Worm (Caenorhabditis elegans) whole organism, L4 larva: Measurements from ENCODE around the gene srbc-79.

ENCODE experiments used
- F10B5.3 ChIP-seq: sonication (generic microtip); optimal IDR thresholded peaks from 2 replicates; lab custom pipeline; 2016; ENCODE audit warnings: mild to moderate bottlenecking, missing genetic modification characterization, missing compliant biosample characterization
- R02D3.7 ChIP-seq: fragments of 150-350 bp; sonication (generic microtip); optimal IDR thresholded peaks from 3 replicates; lab custom pipeline; 2014; ENCODE audit warnings: missing biosample characterization, missing genetic modification characterization
- Y48G9A.11 ChIP-seq: fragments of 200-800 bp; sonication (Bioruptor generic); IDR thresholded peaks from 2 replicates; pipeline ENCODE4 v1.3.6; 2022; ENCODE audit warnings: missing genetic modification reagents, missing genetic modification characterization, missing compliant biosample characterization
- Y5F2A.4 ChIP-seq: fragments of 200-800 bp; sonication (Bioruptor generic); optimal IDR thresholded peaks from 2 replicates; lab custom pipeline; 2018; ENCODE audit warnings: mild to moderate bottlenecking, missing genetic modification characterization, missing compliant biosample characterization
- aha-1 ChIP-seq: fragments of 150-350 bp; peaks from one replicate; lab custom pipeline; 2014; ENCODE audit warnings: missing biosample characterization, missing genetic modification characterization
- ceh-28 ChIP-seq: fragments of 150-350 bp; optimal IDR thresholded peaks from 2 replicates; lab custom pipeline; 2014; ENCODE audit warnings: missing biosample characterization, missing genetic modification reagents, missing genetic modification characterization
- ceh-32 ChIP-seq: sonication (generic microtip); optimal IDR thresholded peaks from 2 replicates; lab custom pipeline; 2016; ENCODE audit warnings: mild to moderate bottlenecking, missing genetic modification characterization, missing compliant biosample characterization; ENCODE audit not compliant: poor library complexity
- ceh-82 ChIP-seq: sonication (generic microtip); optimal IDR thresholded peaks from 2 replicates; lab custom pipeline; 2017; ENCODE audit warnings: missing biosample characterization, missing genetic modification characterization
- ctbp-1 ChIP-seq: fragments of 200-800 bp; sonication (Bioruptor generic); IDR thresholded peaks from 2 replicates; pipeline ENCODE4 v1.3.6; 2022; ENCODE audit warnings: missing genetic modification reagents, missing genetic modification characterization, missing compliant biosample characterization
- daf-12 ChIP-seq: fragments of 150-350 bp; optimal IDR thresholded peaks from 2 replicates; lab custom pipeline; 2014; ENCODE audit warnings: missing biosample characterization, missing genetic modification reagents, missing genetic modification characterization
- daf-19 ChIP-seq: fragments of 200-800 bp; sonication (Bioruptor generic); conservative IDR thresholded peaks from 2 replicates; pipeline ENCODE4 v1.3.6; 2022; ENCODE audit warnings: missing genetic modification characterization, missing compliant biosample characterization
- dmd-8 ChIP-seq: fragments of 200-800 bp; sonication (Bioruptor generic); IDR thresholded peaks from 2 replicates; pipeline ENCODE4 v1.3.6; 2022; ENCODE audit warnings: missing genetic modification characterization, missing compliant biosample characterization
- dpl-1 ChIP-seq: fragments of 150-350 bp; optimal IDR thresholded peaks from 2 replicates; lab custom pipeline; 2014; ENCODE audit warnings: missing biosample characterization, missing genetic modification reagents, missing genetic modification characterization
- dve-1 ChIP-seq: sonication (generic microtip); optimal IDR thresholded peaks from 2 replicates; lab custom pipeline; 2017; ENCODE audit warnings: antibody characterized with exemption, mild to moderate bottlenecking, missing genetic modification characterization, missing compliant biosample characterization; ENCODE audit not compliant: insufficient read depth
- egl-27 ChIP-seq: sonication (generic microtip); optimal IDR thresholded peaks from 3 replicates; lab custom pipeline; 2017; ENCODE audit warnings: missing biosample characterization, missing genetic modification reagents, missing genetic modification characterization
- hif-1 ChIP-seq, 2 experiments: sonication (generic microtip); optimal IDR thresholded peaks; 2 replicates each; lab custom pipeline; 2016 to 2017; ENCODE audit warnings: missing compliant biosample characterization in 2 of 2, missing genetic modification characterization in 2 of 2, missing genetic modification reagents in 2 of 2, missing genotype in 2 of 2, mild to moderate bottlenecking in 1 of 2
- hlh-11 ChIP-seq: fragments of 200-800 bp; sonication (Bioruptor generic); optimal IDR thresholded peaks from 2 replicates; lab custom pipeline; 2018; ENCODE audit warnings: mild to moderate bottlenecking, missing genetic modification characterization, missing compliant biosample characterization
- hlh-30 ChIP-seq: sonication (generic microtip); optimal IDR thresholded peaks from 2 replicates; lab custom pipeline; 2017; ENCODE audit warnings: antibody characterized with exemption, mild to moderate bottlenecking, missing genetic modification characterization, missing compliant biosample characterization; ENCODE audit not compliant: insufficient read depth
- lin-1 ChIP-seq: fragments of 200-800 bp; sonication (Bioruptor generic); IDR thresholded peaks from 2 replicates; pipeline ENCODE4 v1.3.6; 2022; ENCODE audit warnings: missing genetic modification reagents, missing genetic modification characterization, missing compliant biosample characterization
- lin-15B ChIP-seq: fragments of 150-350 bp; sonication (generic microtip); optimal IDR thresholded peaks from 3 replicates; lab custom pipeline; 2014; ENCODE audit warnings: missing biosample characterization, missing genetic modification characterization
- lin-29 ChIP-seq: fragments of 200-800 bp; sonication (Bioruptor generic); IDR thresholded peaks from 2 replicates; pipeline ENCODE4 v1.3.6; 2022; ENCODE audit warnings: missing genetic modification reagents, missing genetic modification characterization, missing compliant biosample characterization
- lin-38 ChIP-seq: fragments of 200-800 bp; sonication (Bioruptor generic); IDR thresholded peaks from 2 replicates; pipeline ENCODE4 v1.3.6; 2022; ENCODE audit warnings: missing genetic modification reagents, missing genetic modification characterization, missing compliant biosample characterization
- lin-39 ChIP-seq: fragments of 150-350 bp; optimal IDR thresholded peaks from 2 replicates; lab custom pipeline; 2014; ENCODE audit warnings: missing biosample characterization, missing genetic modification reagents, missing genetic modification characterization
- lsy-2 ChIP-seq, 2 experiments: fragments of 150-350 bp in 1 of 2; sonication (generic microtip) in 1 of 2; optimal IDR thresholded peaks; 2 replicates each; lab custom pipeline; 2014 to 2017; ENCODE audit warnings: missing biosample characterization in 2 of 2, missing genetic modification characterization in 2 of 2
- madf-5 ChIP-seq, 2 experiments: fragments of 200-800 bp; sonication (Bioruptor generic); IDR thresholded peaks; 2 replicates each; pipeline ENCODE4 v1.3.6; 2022; ENCODE audit warnings: missing compliant biosample characterization in 2 of 2, missing genetic modification characterization in 2 of 2
- mdl-1 ChIP-seq, 2 experiments: fragments of 150-350 bp in 1 of 2; sonication (generic microtip) in 1 of 2; optimal IDR thresholded peaks; 2 replicates each; lab custom pipeline; 2014 to 2017; ENCODE audit warnings: missing biosample characterization in 2 of 2, missing genetic modification characterization in 2 of 2
- mep-1 ChIP-seq: fragments of 150-350 bp; sonication (generic microtip); optimal IDR thresholded peaks from 3 replicates; lab custom pipeline; 2014; ENCODE audit warnings: missing biosample characterization, missing genetic modification characterization
- mes-2 ChIP-seq: sonication (generic microtip); optimal IDR thresholded peaks from 2 replicates; lab custom pipeline; 2016; ENCODE audit warnings: missing genotype, mild to moderate bottlenecking, missing genetic modification characterization, missing compliant biosample characterization; ENCODE audit not compliant: poor library complexity, severe bottlenecking
- nhr-11 ChIP-seq: fragments of 150-350 bp; optimal IDR thresholded peaks from 2 replicates; lab custom pipeline; 2014; ENCODE audit warnings: missing biosample characterization, missing genetic modification characterization
- nhr-28 ChIP-seq: fragments of 150-350 bp; optimal IDR thresholded peaks from 2 replicates; lab custom pipeline; 2014; ENCODE audit warnings: missing biosample characterization, missing genetic modification characterization
- nhr-6 ChIP-seq: fragments of 150-350 bp; optimal IDR thresholded peaks from 2 replicates; lab custom pipeline; 2014; ENCODE audit warnings: missing biosample characterization, missing genetic modification characterization
- nhr-77 ChIP-seq: fragments of 150-350 bp; optimal IDR thresholded peaks from 2 replicates; lab custom pipeline; 2014; ENCODE audit warnings: missing biosample characterization, missing genetic modification characterization
- pha-4 ChIP-seq, 2 experiments: fragments of 150-350 bp in 1 of 2; fragments of 200-800 bp in 1 of 2; sonication (Bioruptor generic) in 1 of 2; IDR thresholded peaks in 1 of 2; optimal IDR thresholded peaks in 1 of 2; 2 replicates each; pipeline versions ENCODE4 v1.3.6 to Lab custom; 2014 to 2022; ENCODE audit warnings: missing genetic modification characterization in 2 of 2, missing genetic modification reagents in 2 of 2, missing biosample characterization in 1 of 2, missing compliant biosample characterization in 1 of 2
- rbr-2 ChIP-seq: sonication (generic microtip); optimal IDR thresholded peaks from 2 replicates; lab custom pipeline; 2016; ENCODE audit warnings: missing genotype, missing genetic modification characterization, missing compliant biosample characterization
- sdz-12 ChIP-seq: fragments of 200-800 bp; sonication (Bioruptor generic); optimal IDR thresholded peaks from 2 replicates; lab custom pipeline; 2018; ENCODE audit warnings: mild to moderate bottlenecking, missing genetic modification characterization, missing compliant biosample characterization
- set-16 ChIP-seq: fragments of 200-800 bp; sonication (Bioruptor generic); IDR thresholded peaks from 2 replicates; pipeline ENCODE4 v1.3.6; 2022; ENCODE audit warnings: missing genetic modification reagents, missing genetic modification characterization, missing compliant biosample characterization
- snpc-1.2 ChIP-seq: fragments of 200-800 bp; sonication (Bioruptor generic); IDR thresholded peaks from 2 replicates; pipeline ENCODE4 v1.3.6; 2022; ENCODE audit warnings: missing genetic modification reagents, missing genetic modification characterization, missing compliant biosample characterization
- spr-1 ChIP-seq: sonication (generic microtip); optimal IDR thresholded peaks from 2 replicates; lab custom pipeline; 2016; ENCODE audit warnings: mild to moderate bottlenecking, missing genetic modification characterization, missing compliant biosample characterization
- spr-3 ChIP-seq: fragments of 200-800 bp; sonication (Bioruptor generic); optimal IDR thresholded peaks from 2 replicates; lab custom pipeline; 2018; ENCODE audit warnings: mild to moderate bottlenecking, missing genetic modification characterization, missing compliant biosample characterization
- tag-97 ChIP-seq: fragments of 200-800 bp; sonication (Bioruptor generic); IDR thresholded peaks from 2 replicates; pipeline ENCODE4 v1.3.6; 2022; ENCODE audit warnings: missing genetic modification characterization, missing compliant biosample characterization
- unc-130 ChIP-seq: sonication (generic microtip); optimal IDR thresholded peaks from 2 replicates; lab custom pipeline; 2016; ENCODE audit warnings: missing genetic modification reagents, missing genetic modification characterization, missing compliant biosample characterization
- unc-62 ChIP-seq, 3 experiments: fragments of 150-350 bp in 1 of 3; sonication (generic microtip); optimal IDR thresholded peaks in 2 of 3; peaks in 1 of 3; 1 replicate in 1 of 3; 2 replicates in 2 of 3; lab custom pipeline; 2014 to 2017; ENCODE audit warnings: missing biosample characterization in 3 of 3, missing genetic modification characterization in 3 of 3, missing genetic modification reagents in 3 of 3, missing genotype in 1 of 3

The srbc-79 gene

ce11 chrV:20479013-20479739 is 13.1 kb downstream of the srbc-79 start, which contains the start of the genes calf-1 and rpl-2:
Gene calf-1 (minus strand): TSS chrV:20479089.
Gene rpl-2 (plus strand): TSS chrV:20479689.
- no peak for TF ChIP-seq madf-5 (GFP tag; IDR thresholded peaks at IDR 0.05; lab: Robert Waterston, UW)
- peak in 1 of 2 experiments; percentile 2 for TF ChIP-seq mdl-1 (tag; optimal IDR thresholded peaks at IDR 0.05; lab: Kevin White, UChicago)
- TF ChIP-seq spr-1 (tag; lab: Kevin White, UChicago), result no peak
- no peak for TF ChIP-seq lin-39
- no peak for TF ChIP-seq sdz-12 (GFP tag; lab: Kevin White, UChicago)
- peak in 1 of 2 experiments; percentile 43 for TF ChIP-seq hif-1 (tag; optimal IDR thresholded peaks at IDR 0.05; lab: Kevin White, UChicago)
- no peak for TF ChIP-seq unc-62 (GFP tag; optimal IDR thresholded peaks at IDR 0.05 in 1 of 2; lab: Kevin White, UChicago)
- no peak for TF ChIP-seq unc-62 (tag; optimal IDR thresholded peaks at IDR 0.05; lab: Kevin White, UChicago)
- no peak for TF ChIP-seq egl-27 (tag; lab: Kevin White, UChicago)
- TF ChIP-seq lin-29, result no peak
- TF ChIP-seq pha-4 (GFP tag; IDR thresholded peaks at IDR 0.05; lab: Robert Waterston, UW), result 0 out of 2 replicates have a peak, but pooled peaks have one; percentile 49
- TF ChIP-seq pha-4 (tag; optimal IDR thresholded peaks at IDR 0.05; lab: Kevin White, UChicago), result no peak
- peak; percentile 44; the same call in 1 of the 2 replicates for TF ChIP-seq lin-38
- TF ChIP-seq dve-1 (tag; lab: Kevin White, UChicago), result peak; percentile 55
- peak; percentile 23 for TF ChIP-seq unc-130 (GFP tag; lab: Kevin White, UChicago)
- TF ChIP-seq daf-19 (GFP tag; lab: Robert Waterston, UW), result no peak
- TF ChIP-seq nhr-77 (tag; lab: Kevin White, UChicago), result peak; percentile 29
- TF ChIP-seq daf-12 (tag; lab: Kevin White, UChicago), result no peak
- no peak for TF ChIP-seq ctbp-1 (GFP tag; lab: Robert Waterston, UW)
- TF ChIP-seq ceh-32 (tag; lab: Kevin White, UChicago), result no peak
- TF ChIP-seq set-16 (GFP tag; lab: Robert Waterston, UW), result no peak
- no peak for TF ChIP-seq lin-15B (tag; lab: Kevin White, UChicago)
- peak; percentile 69 for TF ChIP-seq mep-1 (tag; lab: Kevin White, UChicago)
- TF ChIP-seq ceh-82 (tag; lab: Kevin White, UChicago), result no peak
- peak; percentile 55 for TF ChIP-seq hlh-11 (tag; lab: Kevin White, UChicago)
- no peak for TF ChIP-seq dmd-8 (GFP tag; lab: Robert Waterston, UW)
- TF ChIP-seq nhr-6 (tag; lab: Kevin White, UChicago), result peak; percentile 26
- no peak for TF ChIP-seq snpc-1.2 (GFP tag; lab: Robert Waterston, UW)
- peak; percentile 73 for TF ChIP-seq R02D3.7 (tag; lab: Kevin White, UChicago)
- TF ChIP-seq hlh-30 (tag; lab: Kevin White, UChicago), result peak; percentile 68
- TF ChIP-seq Y48G9A.11 (GFP tag; lab: Robert Waterston, UW), result no peak
- no peak for TF ChIP-seq Y5F2A.4 (GFP tag; lab: Kevin White, UChicago)
- peak; percentile 22 for TF ChIP-seq rbr-2
- TF ChIP-seq tag-97 (GFP tag; lab: Robert Waterston, UW), result no peak
- TF ChIP-seq lin-1, result no peak
- peak; percentile 55 for TF ChIP-seq dpl-1 (GFP tag; lab: Kevin White, UChicago)
- peak; percentile 21 for TF ChIP-seq nhr-28 (tag; lab: Kevin White, UChicago)
- peak; percentile 94 for TF ChIP-seq aha-1 (tag; lab: Kevin White, UChicago)
- peak; percentile 82 for TF ChIP-seq mes-2 (tag; lab: Kevin White, UChicago)
- TF ChIP-seq nhr-11 (tag; lab: Kevin White, UChicago), result peak; percentile 23
- peak; percentile 0 to 73 for TF ChIP-seq lsy-2 (tag; optimal IDR thresholded peaks at IDR 0.05; lab: Kevin White, UChicago)
- TF ChIP-seq spr-3, result no peak
- TF ChIP-seq ceh-28 (tag; lab: Kevin White, UChicago), result no peak
- TF ChIP-seq F10B5.3 (tag; lab: Kevin White, UChicago), result no peak
